Worm (Caenorhabditis elegans) whole organism, L3 larva: ENCODE results near the gene B0361.3.
A peak's percentile ranks its signal among the peaks of the same experiment; 100 is the strongest.

ENCODE experiments used
- R02D3.7 ChIP-seq: fragments of 150-350 bp; optimal IDR thresholded peaks from 2 replicates; lab custom pipeline; 2014; ENCODE audit warnings: missing biosample characterization, missing genetic modification characterization
- ZK546.5 ChIP-seq: sonication (generic microtip); optimal IDR thresholded peaks from 2 replicates; lab custom pipeline; 2017; ENCODE audit warnings: missing biosample characterization, missing genetic modification characterization
- aly-2 ChIP-seq: fragments of 150-350 bp; optimal IDR thresholded peaks from 2 replicates; lab custom pipeline; 2014; ENCODE audit warnings: missing biosample characterization, missing genetic modification characterization
- ama-1 ChIP-seq: fragments of 150-350 bp; optimal IDR thresholded peaks from 2 replicates; lab custom pipeline; 2018
- ceh-16 ChIP-seq: sonication (generic microtip); optimal IDR thresholded peaks from 2 replicates; lab custom pipeline; 2017; ENCODE audit warnings: missing biosample characterization, missing genetic modification characterization
- ceh-28 ChIP-seq: fragments of 150-350 bp; optimal IDR thresholded peaks from 2 replicates; lab custom pipeline; 2014; ENCODE audit warnings: missing biosample characterization, missing genetic modification reagents, missing genetic modification characterization
- ceh-82 ChIP-seq: fragments of 150-350 bp; optimal IDR thresholded peaks from 2 replicates; lab custom pipeline; 2014; ENCODE audit warnings: missing biosample characterization, missing genetic modification characterization
- ceh-9 ChIP-seq: sonication (generic microtip); optimal IDR thresholded peaks from 2 replicates; lab custom pipeline; 2018; ENCODE audit warnings: missing biosample characterization, missing genetic modification characterization
- daf-12 ChIP-seq: fragments of 150-350 bp; optimal IDR thresholded peaks from 2 replicates; lab custom pipeline; 2014; ENCODE audit warnings: missing biosample characterization, missing genetic modification reagents, missing genetic modification characterization
- egl-27 ChIP-seq: sonication (generic microtip); optimal IDR thresholded peaks from 4 replicates; lab custom pipeline; 2017; ENCODE audit warnings: missing biosample characterization, missing genetic modification reagents, missing genetic modification characterization
- egl-5 ChIP-seq: fragments of 150-350 bp; optimal IDR thresholded peaks from 2 replicates; lab custom pipeline; 2017; ENCODE audit warnings: missing biosample characterization, missing genetic modification reagents, missing genetic modification characterization, inconsistent platforms
- elt-1 ChIP-seq: fragments of 150-350 bp; optimal IDR thresholded peaks from 2 replicates; lab custom pipeline; 2014; ENCODE audit warnings: missing biosample characterization, missing genetic modification characterization
- elt-2 ChIP-seq: sonication (generic microtip); optimal IDR thresholded peaks from 2 replicates; lab custom pipeline; 2016; ENCODE audit warnings: missing genetic modification reagents, mild to moderate bottlenecking, missing genetic modification characterization, missing compliant biosample characterization
- elt-3 ChIP-seq, 3 experiments: fragments of 150-350 bp in 1 of 3; sonication (generic microtip) in 2 of 3; optimal IDR thresholded peaks; 2 replicates in 2 of 3; 4 replicates in 1 of 3; lab custom pipeline; 2014 to 2017; ENCODE audit warnings: missing biosample characterization in 3 of 3, missing genetic modification characterization in 3 of 3
- eor-1 ChIP-seq, 2 experiments: fragments of 150-350 bp; optimal IDR thresholded peaks; 2 replicates each; lab custom pipeline; 2014 to 2018; ENCODE audit warnings: missing biosample characterization in 2 of 2, missing genetic modification characterization in 2 of 2
- fkh-10 ChIP-seq: sonication (generic microtip); optimal IDR thresholded peaks from 2 replicates; lab custom pipeline; 2017; ENCODE audit warnings: missing biosample characterization, missing genetic modification reagents, missing genetic modification characterization
- fkh-2 ChIP-seq: fragments of 150-350 bp; optimal IDR thresholded peaks from 2 replicates; lab custom pipeline; 2014; ENCODE audit warnings: missing biosample characterization, missing genetic modification reagents, missing genetic modification characterization
- fos-1 ChIP-seq: fragments of 150-350 bp; optimal IDR thresholded peaks from 2 replicates; lab custom pipeline; 2014; ENCODE audit warnings: missing biosample characterization, missing genetic modification characterization
- hmg-11 ChIP-seq: sonication (generic microtip); optimal IDR thresholded peaks from 2 replicates; lab custom pipeline; 2016; ENCODE audit warnings: missing genetic modification characterization, missing compliant biosample characterization
- jun-1 ChIP-seq: fragments of 150-350 bp; optimal IDR thresholded peaks from 2 replicates; lab custom pipeline; 2014; ENCODE audit warnings: missing biosample characterization, missing genetic modification reagents, missing genetic modification characterization
- lin-15B ChIP-seq: fragments of 150-350 bp; optimal IDR thresholded peaks from 2 replicates; lab custom pipeline; 2014; ENCODE audit warnings: missing biosample characterization, missing genetic modification characterization
- lin-39 ChIP-seq: fragments of 150-350 bp; optimal IDR thresholded peaks from 2 replicates; lab custom pipeline; 2018; ENCODE audit warnings: missing biosample characterization, missing genetic modification reagents, missing genetic modification characterization
- lsy-12 ChIP-seq: sonication (generic microtip); optimal IDR thresholded peaks from 2 replicates; lab custom pipeline; 2016; ENCODE audit warnings: mild to moderate bottlenecking, missing genetic modification characterization, missing compliant biosample characterization
- mdl-1 ChIP-seq: fragments of 150-350 bp; optimal IDR thresholded peaks from 2 replicates; lab custom pipeline; 2014; ENCODE audit warnings: missing biosample characterization, missing genetic modification characterization
- mml-1 ChIP-seq: fragments of 150-350 bp; sonication (generic microtip); optimal IDR thresholded peaks from 3 replicates; lab custom pipeline; 2014; ENCODE audit warnings: missing biosample characterization, missing genetic modification characterization
- nfya-1 ChIP-seq: sonication (generic microtip); optimal IDR thresholded peaks from 2 replicates; lab custom pipeline; 2017; ENCODE audit warnings: missing genetic modification characterization, mild to moderate bottlenecking, missing compliant biosample characterization, antibody characterized with exemption, moderate library complexity; ENCODE audit not compliant: insufficient read depth
- nhr-11 ChIP-seq: fragments of 150-350 bp; optimal IDR thresholded peaks from 2 replicates; lab custom pipeline; 2014; ENCODE audit warnings: missing biosample characterization, missing genetic modification characterization
- nhr-12 ChIP-seq: fragments of 150-350 bp; optimal IDR thresholded peaks from 2 replicates; lab custom pipeline; 2014; ENCODE audit warnings: missing biosample characterization, missing genetic modification characterization
- nhr-23 ChIP-seq: fragments of 150-350 bp; optimal IDR thresholded peaks from 2 replicates; lab custom pipeline; 2014; ENCODE audit warnings: missing biosample characterization, missing genetic modification reagents, missing genetic modification characterization
- nhr-237 ChIP-seq: fragments of 150-350 bp; optimal IDR thresholded peaks from 2 replicates; lab custom pipeline; 2014; ENCODE audit warnings: missing biosample characterization, missing genetic modification characterization
- nhr-25 ChIP-seq: sonication (generic microtip); optimal IDR thresholded peaks from 2 replicates; lab custom pipeline; 2017; ENCODE audit warnings: missing biosample characterization, missing genetic modification characterization
- nhr-28 ChIP-seq: fragments of 150-350 bp; optimal IDR thresholded peaks from 2 replicates; lab custom pipeline; 2014; ENCODE audit warnings: missing biosample characterization, missing genetic modification characterization
- nhr-43 ChIP-seq: sonication (generic microtip); optimal IDR thresholded peaks from 2 replicates; lab custom pipeline; 2016; ENCODE audit warnings: mild to moderate bottlenecking, missing genetic modification characterization, missing compliant biosample characterization; ENCODE audit not compliant: poor library complexity, severe bottlenecking
- nhr-67 ChIP-seq: fragments of 150-350 bp; optimal IDR thresholded peaks from 2 replicates; lab custom pipeline; 2014; ENCODE audit warnings: missing biosample characterization, missing genetic modification characterization
- nhr-76 ChIP-seq: fragments of 150-350 bp; sonication (generic microtip); optimal IDR thresholded peaks from 5 replicates; lab custom pipeline; 2014; ENCODE audit warnings: missing biosample characterization, missing genetic modification characterization
- nhr-77 ChIP-seq: fragments of 150-350 bp; optimal IDR thresholded peaks from 2 replicates; lab custom pipeline; 2014; ENCODE audit warnings: missing biosample characterization, missing genetic modification characterization
- pha-4 ChIP-seq: fragments of 150-350 bp; optimal IDR thresholded peaks from 2 replicates; lab custom pipeline; 2014; ENCODE audit warnings: missing biosample characterization, missing genetic modification reagents, missing genetic modification characterization
- pqm-1 ChIP-seq: fragments of 150-350 bp; optimal IDR thresholded peaks from 2 replicates; lab custom pipeline; 2017; ENCODE audit warnings: missing biosample characterization, missing genetic modification characterization, inconsistent platforms
- sea-2 ChIP-seq: fragments of 150-350 bp; sonication (generic microtip); optimal IDR thresholded peaks from 4 replicates; lab custom pipeline; 2014; ENCODE audit warnings: missing biosample characterization, missing genetic modification reagents, missing genetic modification characterization
- skn-1 ChIP-seq: fragments of 150-350 bp; optimal IDR thresholded peaks from 2 replicates; lab custom pipeline; 2014; ENCODE audit warnings: missing biosample characterization, missing genetic modification characterization
- snpc-4 ChIP-seq: fragments of 150-350 bp; optimal IDR thresholded peaks from 2 replicates; lab custom pipeline; 2014; ENCODE audit warnings: missing biosample characterization, missing genetic modification characterization
- tbx-2 ChIP-seq: sonication (generic microtip); optimal IDR thresholded peaks from 2 replicates; lab custom pipeline; 2016; ENCODE audit warnings: mild to moderate bottlenecking, missing genetic modification characterization, missing compliant biosample characterization
- unc-39 ChIP-seq: sonication (generic microtip); optimal IDR thresholded peaks from 4 replicates; lab custom pipeline; 2017; ENCODE audit warnings: missing biosample characterization, missing genetic modification characterization
- unc-62 ChIP-seq: fragments of 150-350 bp; sonication (generic microtip); optimal IDR thresholded peaks from 4 replicates; lab custom pipeline; 2014; ENCODE audit warnings: missing biosample characterization, missing genetic modification reagents, missing genetic modification characterization
- zag-1 ChIP-seq: fragments of 150-350 bp; optimal IDR thresholded peaks from 2 replicates; lab custom pipeline; 2014; ENCODE audit warnings: missing biosample characterization, missing genetic modification characterization
- ztf-11 ChIP-seq: fragments of 150-350 bp; optimal IDR thresholded peaks from 2 replicates; lab custom pipeline; 2014; ENCODE audit warnings: missing biosample characterization, missing genetic modification characterization
- ztf-4 ChIP-seq: fragments of 150-350 bp; optimal IDR thresholded peaks from 2 replicates; lab custom pipeline; 2014; ENCODE audit warnings: missing biosample characterization, missing genetic modification characterization

B0361.3 gene

DNA sequence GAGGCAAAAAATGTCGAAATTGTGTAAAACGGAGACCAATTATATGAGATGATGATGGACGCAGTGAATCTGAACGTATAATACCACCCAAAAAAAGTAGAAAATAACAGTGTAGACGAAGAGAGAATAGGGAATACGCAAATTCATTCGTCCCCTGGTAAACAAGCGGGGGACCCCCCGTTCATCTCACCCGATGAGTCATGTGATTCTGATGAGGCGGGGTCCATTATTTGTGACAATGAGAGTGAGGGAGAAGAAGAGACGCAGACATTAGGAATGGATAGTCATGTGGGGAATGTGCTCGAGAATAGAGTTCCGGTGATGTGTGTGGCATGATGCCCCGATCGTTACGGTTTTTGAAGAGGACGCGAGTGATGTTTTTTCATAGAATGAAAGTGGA, 9.2 kb upstream of the B0361.3 start (continued):
- TF ChIP-seq daf-12 (tag; lab: Kevin White, UChicago) (no peak), nhr-76 (tag; lab: Kevin White, UChicago) (no peak), nhr-77 (tag; lab: Kevin White, UChicago) (no peak), egl-27 (tag; lab: Kevin White, UChicago) (no peak), tbx-2 (tag; lab: Kevin White, UChicago) (no peak), jun-1 (tag; lab: Kevin White, UChicago) (peak; percentile 71), pqm-1 (tag; lab: Kevin White, UChicago) (peak; percentile 1), R02D3.7 (tag; lab: Kevin White, UChicago) (no peak)

DNA sequence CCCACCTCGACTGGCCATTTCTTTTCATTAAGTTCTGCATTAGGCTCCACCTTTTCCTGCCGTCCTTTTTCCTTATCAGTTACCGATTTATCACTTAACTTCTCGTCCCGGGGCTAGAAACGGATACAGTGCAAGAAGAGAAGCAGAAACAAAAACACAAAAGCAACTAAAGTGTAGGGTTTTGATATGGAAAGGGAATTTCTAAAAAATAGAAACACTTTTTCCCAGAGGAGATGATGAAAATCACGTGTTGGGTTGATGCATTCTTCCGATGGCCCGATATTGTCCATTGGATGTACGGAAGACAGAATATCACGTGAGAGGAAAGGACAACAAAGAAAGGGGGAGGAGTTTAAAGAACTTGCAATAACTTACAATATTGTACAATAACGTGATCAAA, 8.4 kb upstream of the B0361.3 start:
- TF ChIP-seq nhr-12 (tag; lab: Kevin White, UChicago) (no peak), daf-12 (tag; lab: Kevin White, UChicago) (no peak), ceh-82 (no peak), nhr-25 (peak; percentile 21), ZK546.5 (tag; lab: Kevin White, UChicago) (no peak), ztf-11 (tag; lab: Kevin White, UChicago) (no peak), egl-5 (tag; lab: Kevin White, UChicago) (no peak), fkh-2 (tag; lab: Kevin White, UChicago) (no peak), pha-4 (tag; lab: Kevin White, UChicago) (peak; percentile 47), mml-1 (no peak), lin-15B (tag; lab: Kevin White, UChicago) (no peak), nhr-28 (tag; lab: Kevin White, UChicago) (no peak), nhr-43 (tag; lab: Kevin White, UChicago) (peak; percentile 79), tbx-2 (tag; lab: Kevin White, UChicago) (no peak), mdl-1 (no peak), sea-2 (GFP tag; lab: Kevin White, UChicago) (no peak), nhr-11 (tag; lab: Kevin White, UChicago) (no peak), nhr-23 (tag; lab: Kevin White, UChicago) (peak; percentile 81), unc-62 (no peak), elt-3 (tag; optimal IDR thresholded peaks at IDR 0.05; lab: Kevin White, UChicago) (peak; percentile 14 to 71 (median 37)), egl-27 (tag; lab: Kevin White, UChicago) (peak; percentile 7), lin-39 (tag; lab: Kevin White, UChicago) (no peak), lsy-12 (tag; lab: Kevin White, UChicago) (peak; percentile 46), skn-1 (tag; lab: Kevin White, UChicago) (no peak), elt-1 (no peak), elt-2 (tag; lab: Kevin White, UChicago) (peak; percentile 57), fkh-10 (GFP tag; lab: Kevin White, UChicago) (no peak), pqm-1 (tag; lab: Kevin White, UChicago) (peak; percentile 29), ceh-9 (no peak), ztf-4 (no peak), hmg-11 (tag; lab: Kevin White, UChicago) (no peak), R02D3.7 (tag; lab: Kevin White, UChicago) (no peak), nfya-1 (tag; lab: Kevin White, UChicago) (peak; percentile 16), unc-39 (tag; lab: Kevin White, UChicago) (no peak), ceh-16 (tag; lab: Kevin White, UChicago) (no peak), snpc-4 (tag; lab: Kevin White, UChicago) (no peak), nhr-77 (tag; lab: Kevin White, UChicago) (no peak), ceh-28 (tag; lab: Kevin White, UChicago) (no peak), fos-1 (no peak), jun-1 (tag; lab: Kevin White, UChicago) (no peak), nhr-67 (tag; lab: Kevin White, UChicago) (no peak), ama-1 (lab: Kevin White, UChicago) (peak; percentile 22), eor-1 (tag; optimal IDR thresholded peaks at IDR 0.05; lab: Kevin White, UChicago) (no peak), nhr-76 (tag; lab: Kevin White, UChicago) (no peak), aly-2 (no peak), zag-1 (tag; lab: Kevin White, UChicago) (no peak), nhr-237 (tag; lab: Kevin White, UChicago) (no peak)
- TF ChIP-seq, all 47 proteins: peak for 11
